Fruit fly (Drosophila melanogaster) whole organism, embryonic: ENCODE results near the gene CG6023.

Source experiments
- Ada2b ChIP-seq: fragments of 200-800 bp; sonication (Bioruptor generic); IDR thresholded peaks from 2 replicates; pipeline ENCODE4 v1.3.6; 2022; ENCODE audit warnings: missing biosample characterization, missing genetic modification characterization
- Antp ChIP-seq: fragments of 200-800 bp; sonication (Bioruptor generic); optimal IDR thresholded peaks from 3 replicates; lab custom pipeline; 2016; ENCODE audit warnings: missing biosample characterization, missing genetic modification characterization
- Atf6 ChIP-seq: fragments of 200-800 bp; sonication (Bioruptor generic); IDR thresholded peaks from 2 replicates; pipeline ENCODE4 v1.3.6; 2022; ENCODE audit warnings: missing biosample characterization, missing genetic modification characterization
- Bdp1 ChIP-seq: fragments of 200-800 bp; sonication (Bioruptor generic); optimal IDR thresholded peaks from 3 replicates; lab custom pipeline; 2016; ENCODE audit warnings: missing biosample characterization, missing genetic modification characterization
- CG10267 ChIP-seq: fragments of 200-800 bp; sonication (Bioruptor generic); optimal IDR thresholded peaks from 2 replicates; lab custom pipeline; 2018; ENCODE audit warnings: missing biosample characterization, mild to moderate bottlenecking, missing genetic modification characterization, moderate library complexity
- CG10274 ChIP-seq: fragments of 200-800 bp; sonication (Bioruptor generic); optimal IDR thresholded peaks from 3 replicates; lab custom pipeline; 2017; ENCODE audit warnings: missing biosample characterization, mild to moderate bottlenecking, missing genetic modification characterization
- CG11504 ChIP-seq: fragments of 200-800 bp; sonication (Bioruptor generic); optimal IDR thresholded peaks from 3 replicates; lab custom pipeline; 2019; ENCODE audit warnings: missing biosample characterization, mild to moderate bottlenecking, missing genetic modification characterization, moderate library complexity
- CG12155 ChIP-seq: fragments of 200-800 bp; sonication (Bioruptor generic); optimal IDR thresholded peaks from 3 replicates; lab custom pipeline; 2016; ENCODE audit warnings: missing biosample characterization, missing genetic modification characterization
- CG12236 ChIP-seq: fragments of 200-800 bp; sonication (Bioruptor generic); optimal IDR thresholded peaks from 2 replicates; lab custom pipeline; 2016; ENCODE audit warnings: missing biosample characterization, missing genetic modification characterization
- CG13287 ChIP-seq: fragments of 200-800 bp; sonication (Bioruptor generic); IDR thresholded peaks from 2 replicates; pipeline ENCODE4 v1.3.6; 2022; ENCODE audit warnings: missing biosample characterization, missing genetic modification characterization; ENCODE audit not compliant: partially characterized antibody
- CG1603 ChIP-seq: fragments of 200-800 bp; sonication (Bioruptor generic); optimal IDR thresholded peaks from 2 replicates; lab custom pipeline; 2019; ENCODE audit warnings: missing biosample characterization, mild to moderate bottlenecking, missing genetic modification characterization, moderate library complexity
- CG17328 ChIP-seq: fragments of 200-800 bp; sonication (Bioruptor generic); IDR thresholded peaks from 2 replicates; pipeline ENCODE4 v1.3.6; 2022; ENCODE audit warnings: missing biosample characterization, missing genetic modification characterization
- CG18599 ChIP-seq: fragments of 200-800 bp; sonication (Bioruptor generic); optimal IDR thresholded peaks from 3 replicates; lab custom pipeline; 2017; ENCODE audit warnings: missing biosample characterization, missing genetic modification characterization, mild to moderate bottlenecking, moderate library complexity, missing genetic modification reagents
- CG3065 ChIP-seq: fragments of 200-800 bp; sonication (Bioruptor generic); optimal IDR thresholded peaks from 2 replicates; lab custom pipeline; 2016; ENCODE audit warnings: missing biosample characterization, missing genetic modification characterization
- CG3163 ChIP-seq: fragments of 200-800 bp; sonication (Bioruptor generic); optimal IDR thresholded peaks from 3 replicates; lab custom pipeline; 2016; ENCODE audit warnings: missing biosample characterization, missing genetic modification characterization
- CG34376 ChIP-seq: fragments of 200-800 bp; sonication (Bioruptor generic); optimal IDR thresholded peaks from 2 replicates; lab custom pipeline; 2018; ENCODE audit warnings: missing biosample characterization, mild to moderate bottlenecking, missing genetic modification characterization
- CG43689 ChIP-seq: fragments of 200-800 bp; sonication (Bioruptor generic); IDR thresholded peaks from 2 replicates; pipeline ENCODE4 v1.3.6; 2022; ENCODE audit warnings: missing biosample characterization, missing genetic modification characterization
- CG6813 ChIP-seq: fragments of 200-800 bp; sonication (Bioruptor generic); optimal IDR thresholded peaks from 2 replicates; lab custom pipeline; 2017; ENCODE audit warnings: missing biosample characterization, missing genetic modification characterization, mild to moderate bottlenecking, moderate library complexity, missing genetic modification reagents
- CG7839 ChIP-seq: fragments of 200-800 bp; sonication (Bioruptor generic); optimal IDR thresholded peaks from 3 replicates; lab custom pipeline; 2018; ENCODE audit warnings: missing biosample characterization, mild to moderate bottlenecking, missing genetic modification characterization, moderate library complexity
- CG8290 ChIP-seq, 3 experiments: fragments of 200-800 bp; sonication (Bioruptor generic); optimal IDR thresholded peaks; 2 replicates each; lab custom pipeline; 2016 to 2019; ENCODE audit warnings: missing biosample characterization in 3 of 3, missing genetic modification characterization in 3 of 3, mild to moderate bottlenecking in 2 of 3, moderate library complexity in 1 of 3
- E2f1 ChIP-seq: fragments of 200-800 bp; sonication (Bioruptor generic); IDR thresholded peaks from 2 replicates; pipeline ENCODE4 v1.3.6; 2022; ENCODE audit warnings: missing biosample characterization, missing genetic modification characterization
- Fer1 ChIP-seq: fragments of 200-800 bp; sonication (Bioruptor generic); optimal IDR thresholded peaks from 2 replicates; lab custom pipeline; 2017; ENCODE audit warnings: missing biosample characterization, mild to moderate bottlenecking, missing genetic modification characterization
- Fer3 ChIP-seq: fragments of 200-800 bp; sonication (Bioruptor generic); optimal IDR thresholded peaks from 2 replicates; lab custom pipeline; 2018; ENCODE audit warnings: missing biosample characterization, mild to moderate bottlenecking, missing genetic modification characterization, moderate library complexity
- Gsc ChIP-seq: fragments of 200-800 bp; sonication (Bioruptor generic); IDR thresholded peaks from 2 replicates; pipeline ENCODE4 v1.3.6; 2022; ENCODE audit warnings: missing biosample characterization, missing genetic modification characterization
- Hr51 ChIP-seq, 2 experiments: fragments of 200-800 bp; sonication (Bioruptor generic); optimal IDR thresholded peaks; 2 replicates in 1 of 2; 3 replicates in 1 of 2; lab custom pipeline; 2016 to 2018; ENCODE audit warnings: missing biosample characterization in 2 of 2, missing genetic modification characterization in 2 of 2, mild to moderate bottlenecking in 1 of 2, moderate library complexity in 1 of 2
- Pdp1 ChIP-seq, 2 experiments: fragments of 200-800 bp; sonication (Bioruptor generic); optimal IDR thresholded peaks; 3 replicates each; lab custom pipeline; 2016; ENCODE audit warnings: missing biosample characterization in 2 of 2, missing genetic modification characterization in 2 of 2, mild to moderate bottlenecking in 1 of 2, moderate library complexity in 1 of 2
- Poxn ChIP-seq: fragments of 200-800 bp; sonication (Bioruptor generic); IDR thresholded peaks from 2 replicates; pipeline ENCODE4 v1.3.6; 2022; ENCODE audit warnings: missing biosample characterization, missing genetic modification characterization
- Trl ChIP-seq, 3 experiments: fragments of >200 bp in 2 of 3; fragments of 200-800 bp in 1 of 3; sonication (Bioruptor generic) in 1 of 3; optimal IDR thresholded peaks; 2 replicates in 1 of 3; 3 replicates in 2 of 3; lab custom pipeline; 2016 to 2017; ENCODE audit warnings: missing biosample characterization in 1 of 3, missing genetic modification characterization in 1 of 3
- Xbp1 ChIP-seq: fragments of 200-800 bp; sonication (Bioruptor generic); optimal IDR thresholded peaks from 3 replicates; lab custom pipeline; 2016; ENCODE audit warnings: missing biosample characterization, mild to moderate bottlenecking, missing genetic modification characterization
- chn ChIP-seq: fragments of 200-800 bp; sonication (Bioruptor generic); optimal IDR thresholded peaks from 2 replicates; lab custom pipeline; 2016; ENCODE audit warnings: missing biosample characterization, missing genetic modification characterization
- danr ChIP-seq: fragments of 200-800 bp; sonication (Bioruptor generic); IDR thresholded peaks from 2 replicates; pipeline ENCODE4 v1.3.6; 2022; ENCODE audit warnings: missing biosample characterization, missing genetic modification characterization
- dm ChIP-seq: fragments of 200-800 bp; sonication (Bioruptor generic); optimal IDR thresholded peaks from 3 replicates; lab custom pipeline; 2016; ENCODE audit warnings: missing biosample characterization, missing genetic modification characterization
- dmrt11E ChIP-seq: fragments of 200-800 bp; sonication (Bioruptor generic); optimal IDR thresholded peaks from 3 replicates; lab custom pipeline; 2018; ENCODE audit warnings: missing biosample characterization, mild to moderate bottlenecking, missing genetic modification characterization, moderate library complexity
- emc ChIP-seq: fragments of 200-800 bp; sonication (Bioruptor generic); optimal IDR thresholded peaks from 2 replicates; lab custom pipeline; 2016; ENCODE audit warnings: missing biosample characterization, missing genetic modification characterization
- exex ChIP-seq: fragments of 200-800 bp; sonication (Bioruptor generic); optimal IDR thresholded peaks from 4 replicates; lab custom pipeline; 2018; ENCODE audit warnings: missing biosample characterization, mild to moderate bottlenecking, missing genetic modification characterization, moderate library complexity
- gce ChIP-seq: fragments of 200-800 bp; sonication (Bioruptor generic); IDR thresholded peaks from 3 replicates; pipeline ENCODE4 v1.3.6; 2022; ENCODE audit warnings: missing biosample characterization, missing genetic modification characterization
- grau ChIP-seq: fragments of 200-800 bp; optimal IDR thresholded peaks from 3 replicates; lab custom pipeline; 2019; ENCODE audit warnings: missing biosample characterization, mild to moderate bottlenecking, missing genetic modification characterization, moderate library complexity
- h ChIP-seq: fragments of >200 bp; optimal IDR thresholded peaks from 2 replicates; lab custom pipeline; 2017
- inv ChIP-seq: fragments of 200-800 bp; sonication (Bioruptor generic); IDR thresholded peaks from 2 replicates; pipeline ENCODE4 v1.3.6; 2022; ENCODE audit warnings: missing biosample characterization, missing genetic modification characterization; ENCODE audit not compliant: partially characterized antibody
- kni ChIP-seq: fragments of 200-800 bp; sonication (Bioruptor generic); optimal IDR thresholded peaks from 3 replicates; lab custom pipeline; 2017; ENCODE audit warnings: mild to moderate bottlenecking, missing biosample characterization, missing genetic modification reagents, missing genetic modification characterization
- lmd ChIP-seq: fragments of 200-800 bp; sonication (Bioruptor generic); IDR thresholded peaks from 2 replicates; pipeline ENCODE4 v1.3.6; 2022; ENCODE audit warnings: missing biosample characterization, missing genetic modification characterization
- maf-S ChIP-seq: fragments of 200-800 bp; sonication (Bioruptor generic); optimal IDR thresholded peaks from 2 replicates; lab custom pipeline; 2016; ENCODE audit warnings: missing biosample characterization, missing genetic modification characterization
- oc ChIP-seq: fragments of 200-800 bp; sonication (Bioruptor generic); optimal IDR thresholded peaks from 2 replicates; lab custom pipeline; 2018; ENCODE audit warnings: missing biosample characterization, mild to moderate bottlenecking, missing genetic modification characterization, moderate library complexity
- phol ChIP-seq: fragments of 200-800 bp; sonication (Bioruptor generic); optimal IDR thresholded peaks from 3 replicates; lab custom pipeline; 2018; ENCODE audit warnings: missing biosample characterization, mild to moderate bottlenecking, missing genetic modification characterization, moderate library complexity
- rib ChIP-seq: fragments of 200-800 bp; sonication (Bioruptor generic); IDR thresholded peaks from 2 replicates; pipeline ENCODE4 v1.3.6; 2022; ENCODE audit warnings: missing biosample characterization, missing genetic modification characterization
- sc ChIP-seq, 3 experiments: fragments of >200 bp in 2 of 3; fragments of 200-800 bp in 1 of 3; sonication (Bioruptor generic) in 1 of 3; optimal IDR thresholded peaks; 2 replicates in 2 of 3; 3 replicates in 1 of 3; lab custom pipeline; 2017; ENCODE audit warnings: mild to moderate bottlenecking in 1 of 3, missing biosample characterization in 1 of 3, missing genetic modification characterization in 1 of 3, missing genetic modification reagents in 1 of 3
- slbo ChIP-seq: fragments of 200-800 bp; sonication (Bioruptor generic); IDR thresholded peaks from 2 replicates; pipeline ENCODE4 v1.3.6; 2022; ENCODE audit warnings: missing biosample characterization, missing genetic modification characterization
- tgo ChIP-seq: fragments of 200-800 bp; sonication (Bioruptor generic); IDR thresholded peaks from 3 replicates; pipeline ENCODE4 v1.3.6; 2022; ENCODE audit warnings: missing biosample characterization, missing genetic modification characterization
- tin ChIP-seq: fragments of 200-800 bp; sonication (Bioruptor generic); optimal IDR thresholded peaks from 3 replicates; lab custom pipeline; 2016; ENCODE audit warnings: missing biosample characterization, missing genetic modification characterization
- unpg ChIP-seq: fragments of 200-800 bp; sonication (Bioruptor generic); optimal IDR thresholded peaks from 3 replicates; lab custom pipeline; 2018; ENCODE audit warnings: missing biosample characterization, mild to moderate bottlenecking, missing genetic modification characterization, moderate library complexity

The CG6023 gene

dm6 chrX:18341014-18341413 lies 20.0 kb upstream of the CG6023 start (continued):
- TF ChIP-seq CG10267 (no peak), grau (tag; lab: Kevin White, UChicago) (peak; percentile 25), tin (GFP tag; lab: Kevin White, UChicago) (no peak), Xbp1 (GFP tag; lab: Kevin White, UChicago) (no peak), CG1603 (tag; lab: Kevin White, UChicago) (no peak), E2f1 (GFP tag; lab: Robert Waterston, UW) (no peak), Fer1 (peak; percentile 48), sc (optimal IDR thresholded peaks at IDR 0.05; lab: Kevin White, UChicago) (no peak), sc (GFP tag; optimal IDR thresholded peaks at IDR 0.05; lab: Kevin White, UChicago) (no peak), inv (no peak), CG12155 (GFP tag; lab: Kevin White, UChicago) (no peak), lmd (GFP tag; lab: Robert Waterston, UW) (peak; percentile 34; the same call in 1 of the 2 replicates), emc (GFP tag; lab: Kevin White, UChicago) (no peak), kni (GFP tag; lab: Kevin White, UChicago) (no peak), maf-S (no peak), exex (tag; lab: Kevin White, UChicago) (no peak), CG3065 (GFP tag; lab: Kevin White, UChicago) (no peak), Pdp1 (GFP tag; optimal IDR thresholded peaks at IDR 0.05; lab: Kevin White, UChicago) (peak in 1 of 2 experiments; percentile 82), dmrt11E (tag; lab: Kevin White, UChicago) (no peak), h (no peak), Gsc (GFP tag; lab: Robert Waterston, UW) (no peak), tgo (no peak), CG7839 (tag; lab: Kevin White, UChicago) (peak; percentile 54), Hr51 (GFP tag; optimal IDR thresholded peaks at IDR 0.05; lab: Kevin White, UChicago) (peak in 1 of 2 experiments; percentile 28), CG13287 (GFP tag; lab: Robert Waterston, UW) (no peak), CG17328 (no peak), CG34376 (no peak), CG43689 (GFP tag; lab: Robert Waterston, UW) (no peak), unpg (GFP tag; lab: Kevin White, UChicago) (no peak), oc (tag; lab: Kevin White, UChicago) (no peak), Atf6 (0 out of 2 replicates have a peak, but pooled peaks have one; percentile 20), CG10274 (no peak), Antp (GFP tag; lab: Kevin White, UChicago) (no peak), Bdp1 (no peak), dm (GFP tag; lab: Kevin White, UChicago) (no peak), Trl (optimal IDR thresholded peaks at IDR 0.05; lab: Kevin White, UChicago) (no peak), Trl (GFP tag; optimal IDR thresholded peaks at IDR 0.05; lab: Kevin White, UChicago) (no peak), CG6813 (GFP tag; lab: Kevin White, UChicago) (no peak), rib (GFP tag; lab: Robert Waterston, UW) (no peak), Fer3 (tag; lab: Kevin White, UChicago) (peak; percentile 41), chn (GFP tag; lab: Kevin White, UChicago) (no peak), Poxn (GFP tag; lab: Robert Waterston, UW) (no peak), slbo (GFP tag; lab: Robert Waterston, UW) (0 out of 2 replicates have a peak, but pooled peaks have one; percentile 17), danr (GFP tag; lab: Robert Waterston, UW) (no peak), CG3163 (GFP tag; lab: Kevin White, UChicago) (no peak), CG12236 (GFP tag; lab: Kevin White, UChicago) (no peak), CG18599 (GFP tag; lab: Kevin White, UChicago) (peak; percentile 64), CG8290 (GFP tag; optimal IDR thresholded peaks at IDR 0.05; lab: Kevin White, UChicago) (no peak), CG8290 (tag; optimal IDR thresholded peaks at IDR 0.05; lab: Kevin White, UChicago) (peak in 1 of 2 experiments; percentile 54), CG11504 (tag; lab: Kevin White, UChicago) (peak; percentile 54), phol (no peak), Ada2b (GFP tag; lab: Robert Waterston, UW) (0 out of 2 replicates have a peak, but pooled peaks have one; percentile 9), gce (GFP tag; lab: Robert Waterston, UW) (no peak)
